Fruit fly (Drosophila melanogaster) whole organism, embryonic: Measurements from ENCODE around the gene CG13070.

Experiments
- Blimp-1 ChIP-seq: fragments of 200-800 bp; sonication (Bioruptor generic); optimal IDR thresholded peaks from 3 replicates; lab custom pipeline; 2018; ENCODE audit warnings: missing biosample characterization, missing genetic modification characterization, mild to moderate bottlenecking, moderate library complexity, missing genetic modification reagents
- CG10462 ChIP-seq: fragments of 200-800 bp; sonication (Bioruptor generic); optimal IDR thresholded peaks from 2 replicates; lab custom pipeline; 2016; ENCODE audit warnings: missing biosample characterization, missing genetic modification characterization
- CG11504 ChIP-seq: fragments of 200-800 bp; sonication (Bioruptor generic); optimal IDR thresholded peaks from 3 replicates; lab custom pipeline; 2019; ENCODE audit warnings: missing biosample characterization, mild to moderate bottlenecking, missing genetic modification characterization, moderate library complexity
- CG1233 ChIP-seq: fragments of 200-800 bp; sonication (Bioruptor generic); optimal IDR thresholded peaks from 4 replicates; lab custom pipeline; 2018; ENCODE audit warnings: missing biosample characterization, mild to moderate bottlenecking, missing genetic modification characterization
- CG13424 ChIP-seq: fragments of 200-800 bp; sonication (Bioruptor generic); optimal IDR thresholded peaks from 2 replicates; lab custom pipeline; 2019; ENCODE audit warnings: missing biosample characterization, mild to moderate bottlenecking, missing genetic modification characterization, moderate library complexity
- CG15269 ChIP-seq: fragments of 200-800 bp; sonication (Bioruptor generic); optimal IDR thresholded peaks from 2 replicates; lab custom pipeline; 2018; ENCODE audit warnings: missing biosample characterization, mild to moderate bottlenecking, missing genetic modification characterization, moderate library complexity
- CG17328 ChIP-seq: fragments of 200-800 bp; sonication (Bioruptor generic); IDR thresholded peaks from 2 replicates; pipeline ENCODE4 v1.3.6; 2022; ENCODE audit warnings: missing biosample characterization, missing genetic modification characterization
- CG17359 ChIP-seq: fragments of 200-800 bp; sonication (Bioruptor generic); optimal IDR thresholded peaks from 3 replicates; lab custom pipeline; 2018; ENCODE audit warnings: missing biosample characterization, mild to moderate bottlenecking, missing genetic modification characterization, moderate library complexity
- CG18599 ChIP-seq: fragments of 200-800 bp; sonication (Bioruptor generic); optimal IDR thresholded peaks from 3 replicates; lab custom pipeline; 2017; ENCODE audit warnings: missing biosample characterization, missing genetic modification characterization, mild to moderate bottlenecking, moderate library complexity, missing genetic modification reagents
- CG2678 ChIP-seq: fragments of 200-800 bp; sonication (Bioruptor generic); optimal IDR thresholded peaks from 3 replicates; lab custom pipeline; 2019; ENCODE audit warnings: missing biosample characterization, mild to moderate bottlenecking, missing genetic modification characterization, moderate library complexity
- CG2712 ChIP-seq: fragments of 200-800 bp; optimal IDR thresholded peaks from 3 replicates; lab custom pipeline; 2019; ENCODE audit warnings: missing biosample characterization, mild to moderate bottlenecking, missing genetic modification characterization, moderate library complexity
- CG6175 ChIP-seq: fragments of 200-800 bp; sonication (Bioruptor generic); IDR thresholded peaks from 3 replicates; pipeline ENCODE4 v1.3.6; 2022; ENCODE audit warnings: missing biosample characterization, missing genetic modification characterization
- CG7839 ChIP-seq: fragments of 200-800 bp; sonication (Bioruptor generic); optimal IDR thresholded peaks from 3 replicates; lab custom pipeline; 2018; ENCODE audit warnings: missing biosample characterization, mild to moderate bottlenecking, missing genetic modification characterization, moderate library complexity
- CG8388 ChIP-seq: fragments of 200-800 bp; sonication (Bioruptor generic); optimal IDR thresholded peaks from 2 replicates; lab custom pipeline; 2019; ENCODE audit warnings: missing biosample characterization, mild to moderate bottlenecking, missing genetic modification characterization, moderate library complexity
- CG9215 ChIP-seq: fragments of 200-800 bp; sonication (Bioruptor generic); IDR thresholded peaks from 2 replicates; pipeline ENCODE4 v1.3.6; 2022; ENCODE audit warnings: missing biosample characterization, missing genetic modification characterization
- Dip2 ChIP-seq: fragments of 200-800 bp; sonication (Bioruptor generic); IDR thresholded peaks from 2 replicates; pipeline ENCODE4 v1.3.6; 2022; ENCODE audit warnings: missing biosample characterization, missing genetic modification characterization
- Dp ChIP-seq: fragments of 200-800 bp; sonication (Bioruptor generic); optimal IDR thresholded peaks from 2 replicates; lab custom pipeline; 2018; ENCODE audit warnings: missing biosample characterization, mild to moderate bottlenecking, missing genetic modification characterization, moderate library complexity
- E2f1 ChIP-seq: fragments of 200-800 bp; sonication (Bioruptor generic); IDR thresholded peaks from 2 replicates; pipeline ENCODE4 v1.3.6; 2022; ENCODE audit warnings: missing biosample characterization, missing genetic modification characterization
- H2.0 ChIP-seq: fragments of 200-800 bp; sonication (Bioruptor generic); IDR thresholded peaks from 2 replicates; pipeline ENCODE4 v1.3.6; 2022; ENCODE audit warnings: missing biosample characterization, missing genetic modification characterization
- HmgD ChIP-seq: fragments of 200-800 bp; sonication (Bioruptor generic); optimal IDR thresholded peaks from 3 replicates; lab custom pipeline; 2016; ENCODE audit warnings: missing biosample characterization, missing genetic modification characterization
- Hr51 ChIP-seq, 2 experiments: fragments of 200-800 bp; sonication (Bioruptor generic); optimal IDR thresholded peaks; 2 replicates in 1 of 2; 3 replicates in 1 of 2; lab custom pipeline; 2016 to 2018; ENCODE audit warnings: missing biosample characterization in 2 of 2, missing genetic modification characterization in 2 of 2, mild to moderate bottlenecking in 1 of 2, moderate library complexity in 1 of 2
- Lpt ChIP-seq: fragments of >200 bp; optimal IDR thresholded peaks from 2 replicates; lab custom pipeline; 2018; ENCODE audit warnings: missing biosample characterization, missing genetic modification characterization
- Oli ChIP-seq: fragments of 200-800 bp; sonication (Bioruptor generic); optimal IDR thresholded peaks from 2 replicates; lab custom pipeline; 2018; ENCODE audit warnings: missing biosample characterization, mild to moderate bottlenecking, missing genetic modification characterization, moderate library complexity
- Pdp1 ChIP-seq, 2 experiments: fragments of 200-800 bp; sonication (Bioruptor generic); optimal IDR thresholded peaks; 3 replicates each; lab custom pipeline; 2016; ENCODE audit warnings: missing biosample characterization in 2 of 2, missing genetic modification characterization in 2 of 2, mild to moderate bottlenecking in 1 of 2, moderate library complexity in 1 of 2
- Sox102F ChIP-seq: fragments of 200-800 bp; sonication (Bioruptor generic); optimal IDR thresholded peaks from 2 replicates; lab custom pipeline; 2018; ENCODE audit warnings: missing biosample characterization, mild to moderate bottlenecking, missing genetic modification characterization, moderate library complexity
- Sry-β ChIP-seq: fragments of 200-800 bp; sonication (Bioruptor generic); optimal IDR thresholded peaks from 2 replicates; lab custom pipeline; 2018; ENCODE audit warnings: missing biosample characterization, mild to moderate bottlenecking, missing genetic modification characterization, moderate library complexity
- Taf1 ChIP-seq: fragments of 200-800 bp; sonication (Bioruptor generic); IDR thresholded peaks from 2 replicates; pipeline ENCODE4 v1.3.6; 2022; ENCODE audit warnings: missing biosample characterization, missing genetic modification characterization
- Xbp1 ChIP-seq: fragments of 200-800 bp; sonication (Bioruptor generic); optimal IDR thresholded peaks from 3 replicates; lab custom pipeline; 2016; ENCODE audit warnings: missing biosample characterization, mild to moderate bottlenecking, missing genetic modification characterization
- ap ChIP-seq: fragments of 200-800 bp; sonication (Bioruptor generic); IDR thresholded peaks from 2 replicates; pipeline ENCODE4 v1.3.6; 2022; ENCODE audit warnings: missing biosample characterization, missing genetic modification characterization
- chinmo ChIP-seq: fragments of 200-800 bp; sonication (Bioruptor generic); IDR thresholded peaks from 4 replicates; pipeline ENCODE4 v1.3.6; 2022; ENCODE audit warnings: missing biosample characterization, missing genetic modification characterization; ENCODE audit not compliant: partially characterized antibody
- disco-r ChIP-seq: fragments of 200-800 bp; sonication (Bioruptor generic); optimal IDR thresholded peaks from 2 replicates; lab custom pipeline; 2016; ENCODE audit warnings: missing biosample characterization, missing genetic modification characterization
- dmrt99B ChIP-seq: fragments of 200-800 bp; sonication (Bioruptor generic); optimal IDR thresholded peaks from 2 replicates; lab custom pipeline; 2018; ENCODE audit warnings: missing biosample characterization, mild to moderate bottlenecking, missing genetic modification characterization, moderate library complexity
- gem ChIP-seq: fragments of 200-800 bp; sonication (Bioruptor generic); optimal IDR thresholded peaks from 2 replicates; lab custom pipeline; 2019; ENCODE audit warnings: missing biosample characterization, mild to moderate bottlenecking, missing genetic modification characterization, moderate library complexity
- nmo ChIP-seq: fragments of 200-800 bp; sonication (Bioruptor generic); optimal IDR thresholded peaks from 2 replicates; lab custom pipeline; 2018; ENCODE audit warnings: missing biosample characterization, mild to moderate bottlenecking, missing genetic modification characterization, moderate library complexity
- oc ChIP-seq: fragments of 200-800 bp; sonication (Bioruptor generic); optimal IDR thresholded peaks from 2 replicates; lab custom pipeline; 2018; ENCODE audit warnings: missing biosample characterization, mild to moderate bottlenecking, missing genetic modification characterization, moderate library complexity
- onecut ChIP-seq: fragments of 200-800 bp; sonication (Bioruptor generic); IDR thresholded peaks from 2 replicates; pipeline ENCODE4 v1.3.6; 2022; ENCODE audit warnings: missing biosample characterization, missing genetic modification characterization
- pan ChIP-seq, 4 experiments: fragments of >200 bp in 3 of 4; fragments of 200-800 bp in 1 of 4; sonication (Bioruptor generic) in 1 of 4; optimal IDR thresholded peaks in 3 of 4; IDR thresholded peaks in 1 of 4; 2 replicates each; pipeline versions ENCODE4 v1.3.6 to Lab custom; 2017 to 2022; ENCODE audit warnings: missing biosample characterization in 2 of 4, missing genetic modification characterization in 2 of 4, mixed read lengths in 1 of 4
- phol ChIP-seq: fragments of 200-800 bp; sonication (Bioruptor generic); optimal IDR thresholded peaks from 3 replicates; lab custom pipeline; 2018; ENCODE audit warnings: missing biosample characterization, mild to moderate bottlenecking, missing genetic modification characterization, moderate library complexity
- pita ChIP-seq: fragments of 200-800 bp; sonication (Bioruptor generic); optimal IDR thresholded peaks from 2 replicates; lab custom pipeline; 2017; ENCODE audit warnings: missing biosample characterization, mild to moderate bottlenecking, missing genetic modification characterization
- row ChIP-seq: fragments of 200-800 bp; sonication (Bioruptor generic); IDR thresholded peaks from 3 replicates; pipeline ENCODE4 v1.3.6; 2022; ENCODE audit warnings: missing biosample characterization, missing genetic modification characterization
- sd ChIP-seq: fragments of 200-800 bp; sonication (Bioruptor generic); optimal IDR thresholded peaks from 3 replicates; lab custom pipeline; 2018; ENCODE audit warnings: missing biosample characterization, mild to moderate bottlenecking, missing genetic modification characterization, moderate library complexity
- tgo ChIP-seq: fragments of 200-800 bp; sonication (Bioruptor generic); IDR thresholded peaks from 3 replicates; pipeline ENCODE4 v1.3.6; 2022; ENCODE audit warnings: missing biosample characterization, missing genetic modification characterization
- unpg ChIP-seq: fragments of 200-800 bp; sonication (Bioruptor generic); optimal IDR thresholded peaks from 3 replicates; lab custom pipeline; 2018; ENCODE audit warnings: missing biosample characterization, mild to moderate bottlenecking, missing genetic modification characterization, moderate library complexity
- vvl ChIP-seq: fragments of 200-800 bp; sonication (Bioruptor generic); IDR thresholded peaks from 2 replicates; pipeline ENCODE4 v1.3.6; 2022; ENCODE audit warnings: missing biosample characterization, missing genetic modification characterization

Gene CG13070

DNA sequence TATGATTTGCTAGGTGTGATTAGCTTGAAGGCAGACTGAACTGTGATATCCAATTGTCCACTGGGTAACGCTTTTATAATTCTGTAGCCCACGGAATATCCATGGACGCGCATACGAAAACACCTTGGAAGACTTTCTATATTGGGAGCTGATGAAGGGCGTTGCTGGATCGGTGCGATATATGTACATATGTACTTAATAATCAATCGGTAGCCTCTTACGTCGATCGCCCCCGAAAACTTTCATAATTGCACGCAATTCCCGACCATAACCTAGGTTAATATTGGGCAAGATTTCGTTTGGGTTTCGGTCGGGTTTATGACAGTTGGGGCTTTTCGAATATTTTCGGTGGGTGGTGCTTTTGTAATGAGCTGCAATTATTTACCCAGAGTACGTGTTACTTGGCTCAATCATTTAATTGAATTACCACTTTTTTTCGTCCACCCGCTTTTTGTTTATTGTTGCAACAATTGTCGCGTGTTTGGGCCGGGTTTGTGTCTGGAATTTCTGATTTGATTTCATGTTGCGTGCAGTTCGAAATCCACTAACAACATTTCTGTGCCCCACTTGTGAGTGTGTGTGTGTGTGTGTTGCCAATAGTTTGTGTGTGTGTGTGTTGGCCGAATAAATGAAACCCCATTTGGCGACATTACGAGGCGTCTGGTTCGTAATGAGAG lies 18.9 kb downstream of the CG13070 start, which contains the start of gene CG13049:
TSS of gene CG13049 (minus strand) at position 51 of the 677 bp plus-strand sequence.
- no peak for TF ChIP-seq CG17328 (GFP tag; lab: Robert Waterston, UW)
- TF ChIP-seq HmgD (GFP tag; lab: Kevin White, UChicago), result no peak
- no peak for TF ChIP-seq Sry-β (GFP tag; lab: Kevin White, UChicago)
- TF ChIP-seq Lpt (GFP tag; lab: Kevin White, UChicago), result no peak
- no peak for TF ChIP-seq CG2678 (tag; lab: Kevin White, UChicago)
- no peak for TF ChIP-seq H2.0
- TF ChIP-seq CG8388, result no peak
- TF ChIP-seq Dip2 (GFP tag; lab: Robert Waterston, UW), result no peak
- TF ChIP-seq CG9215 (GFP tag; lab: Robert Waterston, UW), result no peak
- TF ChIP-seq vvl (GFP tag; lab: Robert Waterston, UW), result peak; percentile 52; the same call in 1 of the 2 replicates
- TF ChIP-seq Taf1 (GFP tag; lab: Robert Waterston, UW), result no peak
- no peak for TF ChIP-seq pan (optimal IDR thresholded peaks at IDR 0.05; lab: Kevin White, UChicago)
- TF ChIP-seq pan (GFP tag; optimal IDR thresholded peaks at IDR 0.05 in 1 of 2, IDR thresholded peaks at IDR 0.05 in 1 of 2), result peak in 1 of 2 experiments; percentile 12
- TF ChIP-seq Dp (GFP tag; lab: Kevin White, UChicago), result no peak
- no peak for TF ChIP-seq CG6175 (GFP tag; lab: Robert Waterston, UW)
- no peak for TF ChIP-seq onecut (GFP tag; lab: Robert Waterston, UW)
- peak; percentile 3 for TF ChIP-seq sd
- no peak for TF ChIP-seq pita (GFP tag; lab: Kevin White, UChicago)

- no peak for TF ChIP-seq CG1233 (GFP tag; lab: Kevin White, UChicago)
- peak; percentile 31 for TF ChIP-seq oc (tag; lab: Kevin White, UChicago)
- no peak for TF ChIP-seq disco-r (GFP tag; lab: Kevin White, UChicago)
- peak in 1 of 2 experiments; percentile 85 for TF ChIP-seq Pdp1 (GFP tag; optimal IDR thresholded peaks at IDR 0.05; lab: Kevin White, UChicago)
Measured at dm6 chr3L:16283821-16284220, 20.7 kb downstream of the CG13070 start, which contains the start of gene CG13048. TSS of gene CG13048 (minus strand) at chr3L:16283921.

DNA sequence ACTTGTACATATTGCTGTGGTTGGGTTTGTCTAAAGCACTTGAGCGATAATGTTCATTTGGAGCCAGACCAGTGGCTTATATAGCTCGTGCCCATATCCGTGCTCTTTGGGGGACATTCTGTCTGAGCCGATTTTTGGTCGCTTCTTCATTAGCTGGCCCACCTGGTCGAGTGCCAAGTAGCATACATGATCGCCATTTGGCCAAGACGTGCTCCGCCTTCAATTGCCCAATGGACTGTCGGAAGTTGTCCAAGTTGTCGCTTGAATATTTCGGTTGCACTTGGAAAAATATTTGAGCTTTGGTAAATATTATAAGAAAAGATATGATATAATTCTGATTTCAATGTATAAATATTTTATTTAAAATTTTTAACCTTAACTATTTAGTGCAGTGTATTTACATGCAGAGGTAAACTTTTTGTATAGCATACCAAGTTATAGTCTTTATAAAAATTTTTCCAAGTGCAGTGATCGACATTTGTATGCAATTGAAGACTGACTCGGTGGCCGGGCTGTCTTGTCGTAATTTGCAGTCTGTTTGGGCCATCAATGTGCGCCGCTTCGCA lies 22.3 kb downstream of the CG13070 start, which contains the start of gene CG13047:
TSS of gene CG13047 (minus strand) at position 51 of the 566 bp plus-strand sequence.
- TF ChIP-seq nmo (GFP tag; lab: Kevin White, UChicago), result peak; percentile 9
- TF ChIP-seq ap, result no peak
- peak in 1 of 2 experiments; percentile 54 for TF ChIP-seq Hr51 (GFP tag; optimal IDR thresholded peaks at IDR 0.05; lab: Kevin White, UChicago)
- peak; percentile 7 for TF ChIP-seq Blimp-1 (GFP tag; lab: Kevin White, UChicago)
- TF ChIP-seq dmrt99B (tag; lab: Kevin White, UChicago), result peak; percentile 44
- peak; percentile 24 for TF ChIP-seq CG13424 (tag; lab: Kevin White, UChicago)
- peak; percentile 55 for TF ChIP-seq CG11504 (tag; lab: Kevin White, UChicago)
- no peak for TF ChIP-seq E2f1 (GFP tag; lab: Robert Waterston, UW)
- TF ChIP-seq chinmo, result 0 out of 4 replicates have a peak, but pooled peaks have one; percentile 24
- TF ChIP-seq Xbp1, result no peak
- TF ChIP-seq row (GFP tag; lab: Robert Waterston, UW), result 0 out of 3 replicates have a peak, but pooled peaks have one; percentile 11
- peak; percentile 36 for TF ChIP-seq CG2678 (tag; lab: Kevin White, UChicago)
- peak; percentile 22 for TF ChIP-seq phol
- peak; percentile 15 for TF ChIP-seq Oli (tag; lab: Kevin White, UChicago)
- TF ChIP-seq CG2712, result peak; percentile 11
- peak; percentile 29 for TF ChIP-seq gem (tag; lab: Kevin White, UChicago)
- peak; percentile 36 for TF ChIP-seq Sox102F
- TF ChIP-seq tgo, result 0 out of 3 replicates have a peak, but pooled peaks have one; percentile 21
- TF ChIP-seq CG7839 (tag; lab: Kevin White, UChicago), result peak; percentile 25
- TF ChIP-seq unpg, result peak; percentile 2
- TF ChIP-seq CG17359, result peak; percentile 5
- peak; percentile 28 for TF ChIP-seq CG15269 (tag; lab: Kevin White, UChicago)
- no peak for TF ChIP-seq CG18599 (GFP tag; lab: Kevin White, UChicago)
- TF ChIP-seq CG10462 (GFP tag; lab: Kevin White, UChicago), result no peak
